Fruit fly (Drosophila melanogaster) whole organism: Measurements from ENCODE around the gene CG15515.

ENCODE experiments used
- CG8478 ChIP-seq: fragments of >200 bp; optimal IDR thresholded peaks from 2 replicates; lab custom pipeline; 2018; ENCODE audit warnings: inconsistent platforms
- EcR ChIP-seq, 2 experiments: fragments of >200 bp; optimal IDR thresholded peaks; 2 replicates each; lab custom pipeline; 2017; ENCODE audit warnings: missing biosample characterization in 2 of 2, missing genetic modification characterization in 2 of 2, missing genetic modification reagents in 2 of 2

dm6 chr3R:29868676-29869349 is 36.5 kb upstream of the CG15515 start, which contains the start of gene Zip99C:
- TF ChIP-seq EcR (GFP tag; optimal IDR thresholded peaks at IDR 0.05; lab: Kevin White, UChicago) (no peak), CG8478 (lab: Kevin White, UChicago) (no peak)
